Fruit fly (Drosophila melanogaster) whole organism, embryonic: ENCODE results near the gene Sf3b2.

Experiments used
- ATbp ChIP-seq: fragments of 200-800 bp; sonication (Bioruptor generic); optimal IDR thresholded peaks from 2 replicates; lab custom pipeline; 2017; ENCODE audit warnings: missing biosample characterization, mild to moderate bottlenecking, missing genetic modification characterization, missing genetic modification reagents
- Awh ChIP-seq: fragments of 200-800 bp; sonication (Bioruptor generic); IDR thresholded peaks from 2 replicates; pipeline ENCODE4, ENCODE4 v1.3.6; 2022; ENCODE audit warnings: missing biosample characterization, missing genetic modification characterization
- Bteb2 ChIP-seq: fragments of 200-800 bp; sonication (Bioruptor generic); optimal IDR thresholded peaks from 2 replicates; lab custom pipeline; 2016; ENCODE audit warnings: missing biosample characterization, missing genetic modification characterization
- CG11093 ChIP-seq: fragments of 200-800 bp; sonication (Bioruptor generic); IDR thresholded peaks from 3 replicates; pipeline ENCODE4 v1.3.6; 2022; ENCODE audit warnings: missing biosample characterization, missing genetic modification characterization
- CG12236 ChIP-seq: fragments of 200-800 bp; sonication (Bioruptor generic); optimal IDR thresholded peaks from 2 replicates; lab custom pipeline; 2016; ENCODE audit warnings: missing biosample characterization, missing genetic modification characterization
- CG13296 ChIP-seq: fragments of 200-800 bp; sonication (Bioruptor generic); optimal IDR thresholded peaks from 3 replicates; lab custom pipeline; 2018; ENCODE audit warnings: missing biosample characterization, mild to moderate bottlenecking, missing genetic modification characterization
- CG13424 ChIP-seq: fragments of 200-800 bp; sonication (Bioruptor generic); optimal IDR thresholded peaks from 2 replicates; lab custom pipeline; 2019; ENCODE audit warnings: missing biosample characterization, mild to moderate bottlenecking, missing genetic modification characterization, moderate library complexity
- CG14014 ChIP-seq: fragments of 200-800 bp; sonication (Bioruptor generic); IDR thresholded peaks from 2 replicates; pipeline ENCODE4 v1.3.6; 2022; ENCODE audit warnings: missing biosample characterization, missing genetic modification characterization
- CG15514 ChIP-seq: fragments of 200-800 bp; sonication (Bioruptor generic); optimal IDR thresholded peaks from 3 replicates; lab custom pipeline; 2017; ENCODE audit warnings: missing biosample characterization, missing genetic modification characterization, mild to moderate bottlenecking, moderate library complexity, missing genetic modification reagents
- CG15696 ChIP-seq: fragments of 200-800 bp; sonication (Bioruptor generic); optimal IDR thresholded peaks from 2 replicates; lab custom pipeline; 2019; ENCODE audit warnings: missing biosample characterization, mild to moderate bottlenecking, missing genetic modification characterization, moderate library complexity
- CG17328 ChIP-seq: fragments of 200-800 bp; sonication (Bioruptor generic); IDR thresholded peaks from 2 replicates; pipeline ENCODE4 v1.3.6; 2022; ENCODE audit warnings: missing biosample characterization, missing genetic modification characterization
- CG17568 ChIP-seq: fragments of 200-800 bp; sonication (Bioruptor generic); optimal IDR thresholded peaks from 2 replicates; lab custom pipeline; 2018; ENCODE audit warnings: missing biosample characterization, mild to moderate bottlenecking, missing genetic modification characterization, moderate library complexity
- CG2116 ChIP-seq: fragments of 200-800 bp; sonication (Bioruptor generic); optimal IDR thresholded peaks from 3 replicates; lab custom pipeline; 2018; ENCODE audit warnings: missing biosample characterization, mild to moderate bottlenecking, missing genetic modification characterization
- CG2678 ChIP-seq: fragments of 200-800 bp; sonication (Bioruptor generic); optimal IDR thresholded peaks from 3 replicates; lab custom pipeline; 2019; ENCODE audit warnings: missing biosample characterization, mild to moderate bottlenecking, missing genetic modification characterization, moderate library complexity
- CG5953 ChIP-seq: fragments of 200-800 bp; sonication (Bioruptor generic); IDR thresholded peaks from 2 replicates; pipeline ENCODE4 v1.3.6; 2022; ENCODE audit warnings: missing biosample characterization, missing genetic modification characterization
- CG7357 ChIP-seq: fragments of 200-800 bp; sonication (Bioruptor generic); IDR thresholded peaks from 3 replicates; pipeline ENCODE4 v1.3.6; 2022; ENCODE audit warnings: missing biosample characterization, missing genetic modification characterization
- CG7556 ChIP-seq: fragments of 200-800 bp; sonication (Bioruptor generic); optimal IDR thresholded peaks from 2 replicates; lab custom pipeline; 2017; ENCODE audit warnings: missing biosample characterization, mild to moderate bottlenecking, missing genetic modification characterization
- CG7963 ChIP-seq: fragments of 200-800 bp; sonication (Bioruptor generic); IDR thresholded peaks from 3 replicates; pipeline ENCODE4 v1.3.6; 2022; ENCODE audit warnings: missing biosample characterization, missing genetic modification characterization; ENCODE audit not compliant: partially characterized antibody
- CG8290 ChIP-seq, 3 experiments: fragments of 200-800 bp; sonication (Bioruptor generic); optimal IDR thresholded peaks; 2 replicates each; lab custom pipeline; 2016 to 2019; ENCODE audit warnings: missing biosample characterization in 3 of 3, missing genetic modification characterization in 3 of 3, mild to moderate bottlenecking in 2 of 3, moderate library complexity in 1 of 3
- CG8478 ChIP-seq: fragments of >200 bp; optimal IDR thresholded peaks from 2 replicates; lab custom pipeline; 2018
- CG8765 ChIP-seq: fragments of 200-800 bp; sonication (Bioruptor generic); IDR thresholded peaks from 2 replicates; pipeline ENCODE4 v1.3.6; 2022; ENCODE audit warnings: missing biosample characterization, missing genetic modification characterization
- Dad ChIP-seq: fragments of 200-800 bp; sonication (Bioruptor generic); optimal IDR thresholded peaks from 3 replicates; lab custom pipeline; 2016; ENCODE audit warnings: missing biosample characterization, missing genetic modification characterization
- Dbx ChIP-seq: fragments of 200-800 bp; sonication (Bioruptor generic); IDR thresholded peaks from 3 replicates; pipeline ENCODE4 v1.3.6; 2022; ENCODE audit warnings: missing biosample characterization, missing genetic modification characterization
- Lim3 ChIP-seq: fragments of 200-800 bp; sonication (Bioruptor generic); IDR thresholded peaks from 2 replicates; pipeline ENCODE4 v1.3.6; 2022; ENCODE audit warnings: missing biosample characterization, missing genetic modification characterization
- Med ChIP-seq: fragments of 200-800 bp; sonication (Bioruptor generic); peaks from one replicate; lab custom pipeline; 2016; ENCODE audit warnings: missing biosample characterization, missing genetic modification characterization, mild to moderate bottlenecking, inconsistent platforms, moderate library complexity
- Meics ChIP-seq: fragments of 200-800 bp; sonication (Bioruptor generic); optimal IDR thresholded peaks from 2 replicates; lab custom pipeline; 2017; ENCODE audit warnings: missing biosample characterization, mild to moderate bottlenecking, missing genetic modification characterization
- Rx ChIP-seq: fragments of 200-800 bp; sonication (Bioruptor generic); IDR thresholded peaks from 2 replicates; pipeline ENCODE4 v1.3.6; 2022; ENCODE audit warnings: missing biosample characterization, missing genetic modification characterization
- Sox102F ChIP-seq: fragments of 200-800 bp; sonication (Bioruptor generic); optimal IDR thresholded peaks from 2 replicates; lab custom pipeline; 2018; ENCODE audit warnings: missing biosample characterization, mild to moderate bottlenecking, missing genetic modification characterization, moderate library complexity
- YL-1 ChIP-seq: fragments of 200-800 bp; sonication (Bioruptor generic); optimal IDR thresholded peaks from 3 replicates; lab custom pipeline; 2017; ENCODE audit warnings: missing biosample characterization, mild to moderate bottlenecking, missing genetic modification characterization
- amos ChIP-seq: fragments of 200-800 bp; sonication (Bioruptor generic); IDR thresholded peaks from 2 replicates; pipeline ENCODE4 v1.3.6; 2022; ENCODE audit warnings: missing biosample characterization, missing genetic modification characterization; ENCODE audit not compliant: partially characterized antibody
- da ChIP-seq: fragments of 200-800 bp; sonication (Bioruptor generic); optimal IDR thresholded peaks from 2 replicates; lab custom pipeline; 2016; ENCODE audit warnings: missing biosample characterization, missing genetic modification characterization
- dan ChIP-seq: fragments of 200-800 bp; sonication (Bioruptor generic); IDR thresholded peaks from 2 replicates; pipeline ENCODE4 v1.3.6; 2022; ENCODE audit warnings: missing biosample characterization, missing genetic modification characterization
- dmrt11E ChIP-seq: fragments of 200-800 bp; sonication (Bioruptor generic); optimal IDR thresholded peaks from 3 replicates; lab custom pipeline; 2018; ENCODE audit warnings: missing biosample characterization, mild to moderate bottlenecking, missing genetic modification characterization, moderate library complexity
- ewg ChIP-seq: fragments of 200-800 bp; sonication (Bioruptor generic); optimal IDR thresholded peaks from 3 replicates; lab custom pipeline; 2017; ENCODE audit warnings: mild to moderate bottlenecking, missing biosample characterization, missing genetic modification reagents, missing genetic modification characterization
- fru ChIP-seq: fragments of >200 bp; optimal IDR thresholded peaks from 2 replicates; lab custom pipeline; 2017
- ftz-f1 ChIP-seq: fragments of 200-800 bp; sonication (Bioruptor generic); optimal IDR thresholded peaks from 2 replicates; lab custom pipeline; 2016; ENCODE audit warnings: missing biosample characterization, missing genetic modification characterization
- lab ChIP-seq: fragments of 200-800 bp; sonication (Bioruptor generic); optimal IDR thresholded peaks from 3 replicates; lab custom pipeline; 2017; ENCODE audit warnings: missing biosample characterization, missing genetic modification characterization, mild to moderate bottlenecking, moderate library complexity, missing genetic modification reagents
- pho ChIP-seq: fragments of 200-800 bp; sonication (Bioruptor generic); optimal IDR thresholded peaks from 2 replicates; lab custom pipeline; 2016; ENCODE audit warnings: missing biosample characterization, missing genetic modification characterization
- sob ChIP-seq: fragments of 200-800 bp; sonication (Bioruptor generic); IDR thresholded peaks from 2 replicates; pipeline ENCODE4 v1.3.6; 2022; ENCODE audit warnings: missing biosample characterization, missing genetic modification characterization
- tgo ChIP-seq: fragments of 200-800 bp; sonication (Bioruptor generic); IDR thresholded peaks from 3 replicates; pipeline ENCODE4 v1.3.6; 2022; ENCODE audit warnings: missing biosample characterization, missing genetic modification characterization
- toy ChIP-seq: fragments of 200-800 bp; sonication (Bioruptor generic); IDR thresholded peaks from 2 replicates; pipeline ENCODE4 v1.3.6; 2022; ENCODE audit warnings: missing biosample characterization, missing genetic modification characterization

Sf3b2 gene

dm6 chr2L:2999113-2999512, 29.9 kb downstream of the Sf3b2 start, which contains the start of gene Ccdc85 (continued):
- TF ChIP-seq CG5953 (GFP tag; lab: Robert Waterston, UW) (no peak), CG7556 (no peak), CG2678 (no peak), CG13296 (GFP tag; lab: Kevin White, UChicago) (peak; percentile 2), YL-1 (GFP tag; lab: Kevin White, UChicago) (peak; percentile 28), sob (no peak), tgo (GFP tag; lab: Robert Waterston, UW) (no peak), Rx (GFP tag; lab: Robert Waterston, UW) (no peak), CG15696 (no peak), amos (GFP tag; lab: Robert Waterston, UW) (peak; percentile 96), dmrt11E (tag; lab: Kevin White, UChicago) (no peak), Lim3 (GFP tag; lab: Robert Waterston, UW) (no peak), lab (GFP tag; lab: Kevin White, UChicago) (no peak), Meics (GFP tag; lab: Kevin White, UChicago) (no peak), fru (lab: Kevin White, UChicago) (no peak), CG8290 (GFP tag; optimal IDR thresholded peaks at IDR 0.05; lab: Kevin White, UChicago) (peak; percentile 40), CG8290 (tag; optimal IDR thresholded peaks at IDR 0.05; lab: Kevin White, UChicago) (no peak), CG2116 (GFP tag; lab: Kevin White, UChicago) (peak; percentile 88), CG14014 (GFP tag; lab: Robert Waterston, UW) (no peak), CG12236 (GFP tag; lab: Kevin White, UChicago) (no peak), CG7963 (GFP tag; lab: Robert Waterston, UW) (peak; percentile 99)

dm6 chr2L:2993702-2994101, 35.3 kb downstream of the Sf3b2 start:
- TF ChIP-seq dan (GFP tag; lab: Robert Waterston, UW) (no peak), CG17568 (GFP tag; lab: Kevin White, UChicago) (no peak), Sox102F (GFP tag; lab: Kevin White, UChicago) (no peak), Med (peak; percentile 44), pho (GFP tag; lab: Kevin White, UChicago) (no peak), ATbp (no peak), CG7556 (no peak), ewg (GFP tag; lab: Kevin White, UChicago) (no peak), Bteb2 (GFP tag; lab: Kevin White, UChicago) (no peak), ftz-f1 (GFP tag; lab: Kevin White, UChicago) (no peak), CG8765 (GFP tag; lab: Robert Waterston, UW) (no peak), Dad (GFP tag; lab: Kevin White, UChicago) (no peak), CG7357 (GFP tag; lab: Robert Waterston, UW) (0 out of 3 replicates have a peak, but pooled peaks have one; percentile 15), CG15514 (no peak), CG13424 (no peak), da (GFP tag; lab: Kevin White, UChicago) (no peak), Awh (GFP tag; lab: Robert Waterston, UW) (peak; percentile 52; the same call in 1 of the 2 replicates), CG17328 (no peak), CG11093 (0 out of 3 replicates have a peak, but pooled peaks have one; percentile 21), toy (0 out of 2 replicates have a peak, but pooled peaks have one; percentile 20), Dbx (GFP tag; lab: Robert Waterston, UW) (peak; percentile 22; the same call in 1 of the 3 replicates), CG8478 (peak; percentile 82)
- TF ChIP-seq, all 482 proteins: peak for 7
